Worm (Caenorhabditis elegans) whole organism, young adult: ENCODE measurements around the gene srw-95.
A peak's percentile ranks its signal among the peaks of the same experiment; 100 is the strongest.

Experiments used
- B0261.1 ChIP-seq: sonication (generic microtip); optimal IDR thresholded peaks from 2 replicates; lab custom pipeline; 2016; ENCODE audit warnings: mild to moderate bottlenecking, missing genetic modification characterization, moderate library complexity, missing compliant biosample characterization
- F33H1.4 ChIP-seq: fragments of 200-800 bp; sonication (Bioruptor generic); IDR thresholded peaks from 2 replicates; pipeline ENCODE4 v1.3.6; 2022; ENCODE audit warnings: missing genetic modification reagents, missing genetic modification characterization, missing compliant biosample characterization
- F49E8.2 ChIP-seq: sonication (generic microtip); optimal IDR thresholded peaks from 3 replicates; lab custom pipeline; 2017; ENCODE audit warnings: missing genetic modification characterization, mild to moderate bottlenecking, missing compliant biosample characterization, antibody characterized with exemption, moderate library complexity; ENCODE audit not compliant: insufficient read depth
- Y79H2A.3 ChIP-seq: fragments of 200-800 bp; sonication (Bioruptor generic); conservative IDR thresholded peaks from 2 replicates; pipeline ENCODE4 v1.3.6; 2022; ENCODE audit warnings: missing genetic modification reagents, missing genetic modification characterization, missing compliant biosample characterization
- ama-1 ChIP-seq, 3 experiments: fragments of 150-350 bp in 1 of 3; sonication (generic microtip) in 2 of 3; optimal IDR thresholded peaks; 2 replicates each; lab custom pipeline; 2014 to 2018; ENCODE audit warnings: missing biosample characterization in 2 of 3, missing genetic modification characterization in 2 of 3, missing genetic modification reagents in 2 of 3
- aptf-2 ChIP-seq: fragments of 200-800 bp; sonication (Bioruptor generic); conservative IDR thresholded peaks from 2 replicates; pipeline ENCODE4 v1.3.6; 2022; ENCODE audit warnings: missing genetic modification reagents, missing genetic modification characterization, missing compliant biosample characterization
- attf-3 ChIP-seq: fragments of 200-800 bp; sonication (Bioruptor generic); conservative IDR thresholded peaks from 2 replicates; pipeline ENCODE4 v1.3.6; 2022; ENCODE audit warnings: missing genetic modification reagents, missing genetic modification characterization, missing compliant biosample characterization
- ccch-3 ChIP-seq: fragments of 200-800 bp; sonication (Bioruptor generic); optimal IDR thresholded peaks from 2 replicates; lab custom pipeline; 2018; ENCODE audit warnings: mild to moderate bottlenecking, missing genetic modification characterization, missing compliant biosample characterization
- cebp-1 ChIP-seq, 2 experiments: fragments of 200-800 bp in 1 of 2; sonication (Bioruptor generic) in 1 of 2; sonication (generic microtip) in 1 of 2; IDR thresholded peaks in 1 of 2; optimal IDR thresholded peaks in 1 of 2; 2 replicates each; pipeline versions ENCODE4 v1.3.6 to Lab custom; 2017 to 2022; ENCODE audit warnings: missing compliant biosample characterization in 2 of 2, missing genetic modification characterization in 2 of 2, mild to moderate bottlenecking in 1 of 2, missing genetic modification reagents in 1 of 2, moderate library complexity in 1 of 2
- ceh-79 ChIP-seq: sonication (generic microtip); optimal IDR thresholded peaks from 2 replicates; lab custom pipeline; 2017; ENCODE audit warnings: mild to moderate bottlenecking, missing genetic modification characterization, missing compliant biosample characterization
- ceh-91 ChIP-seq: fragments of 200-800 bp; sonication (Bioruptor generic); IDR thresholded peaks from 2 replicates; pipeline ENCODE4 v1.3.6; 2022; ENCODE audit warnings: missing genetic modification reagents, missing genetic modification characterization, missing compliant biosample characterization
- egrh-3 ChIP-seq: fragments of 200-800 bp; sonication (Bioruptor generic); IDR thresholded peaks from 2 replicates; pipeline ENCODE4 v1.3.6; 2022; ENCODE audit warnings: missing genetic modification reagents, missing genetic modification characterization, missing compliant biosample characterization
- ekl-4 ChIP-seq: fragments of 200-800 bp; sonication (Bioruptor generic); IDR thresholded peaks from 2 replicates; pipeline ENCODE4 v1.3.6; 2022; ENCODE audit warnings: missing genetic modification reagents, missing genetic modification characterization, missing compliant biosample characterization
- hmg-1.2 ChIP-seq: fragments of 200-800 bp; sonication (Bioruptor generic); IDR thresholded peaks from 2 replicates; pipeline ENCODE4 v1.3.6; 2022; ENCODE audit warnings: missing genetic modification reagents, missing genetic modification characterization, missing compliant biosample characterization
- hrde-1 ChIP-seq: sonication (generic microtip); optimal IDR thresholded peaks from 2 replicates; lab custom pipeline; 2016; ENCODE audit warnings: missing genetic modification characterization, mild to moderate bottlenecking, missing compliant biosample characterization, moderate library complexity, missing genotype, missing genetic modification reagents, borderline replicate concordance
- let-526 ChIP-seq: fragments of 200-800 bp; sonication (Bioruptor generic); IDR thresholded peaks from 2 replicates; pipeline ENCODE4 v1.3.6; 2022; ENCODE audit warnings: missing genetic modification reagents, missing genetic modification characterization, missing compliant biosample characterization
- let-607 ChIP-seq, 2 experiments: fragments of 200-800 bp in 1 of 2; sonication (Bioruptor generic) in 1 of 2; sonication (generic microtip) in 1 of 2; optimal IDR thresholded peaks; 2 replicates each; lab custom pipeline; 2016 to 2018; ENCODE audit warnings: mild to moderate bottlenecking in 2 of 2, missing compliant biosample characterization in 2 of 2, missing genetic modification characterization in 2 of 2, moderate library complexity in 2 of 2, missing genotype in 1 of 2
- lin-26 ChIP-seq: fragments of 200-800 bp; sonication (Bioruptor generic); IDR thresholded peaks from 2 replicates; pipeline ENCODE4 v1.3.6; 2022; ENCODE audit warnings: missing genetic modification reagents, missing genetic modification characterization, missing compliant biosample characterization
- lin-54 ChIP-seq: fragments of 200-800 bp; sonication (Bioruptor generic); optimal IDR thresholded peaks from 2 replicates; lab custom pipeline; 2018; ENCODE audit warnings: mild to moderate bottlenecking, missing genetic modification characterization, missing compliant biosample characterization
- lir-1 ChIP-seq: fragments of 200-800 bp; sonication (Bioruptor generic); conservative IDR thresholded peaks from 2 replicates; pipeline ENCODE4 v1.3.6; 2022; ENCODE audit warnings: missing genetic modification reagents, missing genetic modification characterization, missing compliant biosample characterization
- lsl-1 ChIP-seq: fragments of 200-800 bp; sonication (Bioruptor generic); optimal IDR thresholded peaks from 2 replicates; lab custom pipeline; 2018; ENCODE audit warnings: mild to moderate bottlenecking, missing genetic modification characterization, moderate library complexity, missing compliant biosample characterization
- mcd-1 ChIP-seq: fragments of 200-800 bp; sonication (Bioruptor generic); IDR thresholded peaks from 2 replicates; pipeline ENCODE4 v1.3.6; 2022; ENCODE audit warnings: missing genetic modification reagents, missing genetic modification characterization, missing compliant biosample characterization
- mel-28 ChIP-seq: sonication (generic microtip); optimal IDR thresholded peaks from 2 replicates; lab custom pipeline; 2016; ENCODE audit warnings: borderline replicate concordance, mild to moderate bottlenecking, missing genetic modification characterization, missing compliant biosample characterization
- mxl-1 ChIP-seq: sonication (generic microtip); optimal IDR thresholded peaks from 2 replicates; lab custom pipeline; 2016; ENCODE audit warnings: missing genetic modification characterization, missing compliant biosample characterization
- nfya-1 ChIP-seq: sonication (generic microtip); optimal IDR thresholded peaks from 2 replicates; lab custom pipeline; 2017; ENCODE audit warnings: antibody characterized with exemption, missing compliant biosample characterization, missing genetic modification characterization, borderline replicate concordance; ENCODE audit not compliant: insufficient read depth
- nfya-2 ChIP-seq: fragments of 200-800 bp; sonication (Bioruptor generic); IDR thresholded peaks from 2 replicates; pipeline ENCODE4 v1.3.6; 2022; ENCODE audit warnings: missing genetic modification reagents, missing genetic modification characterization, missing compliant biosample characterization
- pbrm-1 ChIP-seq: fragments of 200-800 bp; sonication (Bioruptor generic); IDR thresholded peaks from 2 replicates; pipeline ENCODE4 v1.3.6; 2022; ENCODE audit warnings: missing genetic modification reagents, missing genetic modification characterization, missing compliant biosample characterization
- rcor-1 ChIP-seq: fragments of 200-800 bp; sonication (Bioruptor generic); IDR thresholded peaks from 2 replicates; pipeline ENCODE4 v1.3.6; 2022; ENCODE audit warnings: missing genetic modification reagents, missing genetic modification characterization, missing compliant biosample characterization
- rpc-1 ChIP-seq, 2 experiments: fragments of 150-350 bp in 1 of 2; sonication (generic microtip) in 1 of 2; optimal IDR thresholded peaks; 2 replicates each; lab custom pipeline; 2014 to 2018; ENCODE audit warnings: missing biosample characterization in 1 of 2, missing genetic modification characterization in 1 of 2, missing genetic modification reagents in 1 of 2, missing genotype in 1 of 2
- snpc-1.1 ChIP-seq: sonication (generic microtip); optimal IDR thresholded peaks from 2 replicates; lab custom pipeline; 2017; ENCODE audit warnings: missing genetic modification characterization, mild to moderate bottlenecking, missing compliant biosample characterization, antibody characterized with exemption, moderate library complexity, missing genotype, missing genetic modification reagents; ENCODE audit not compliant: insufficient read depth
- snpc-1.3 ChIP-seq: sonication (generic microtip); optimal IDR thresholded peaks from 2 replicates; lab custom pipeline; 2017; ENCODE audit warnings: missing genetic modification characterization, mild to moderate bottlenecking, missing compliant biosample characterization, antibody characterized with exemption, moderate library complexity, missing genotype, missing genetic modification reagents; ENCODE audit not compliant: insufficient read depth
- snpc-4 ChIP-seq, 5 experiments: fragments of 150-350 bp in 1 of 5; sonication (generic microtip) in 4 of 5; optimal IDR thresholded peaks; 2 replicates each; lab custom pipeline; 2014 to 2018; ENCODE audit warnings: missing genetic modification characterization in 5 of 5, missing biosample characterization in 3 of 5, antibody characterized with exemption in 2 of 5, mild to moderate bottlenecking in 2 of 5, missing compliant biosample characterization in 2 of 5, missing genotype in 2 of 5, moderate library complexity in 2 of 5, missing genetic modification reagents in 1 of 5
- tbp1 ChIP-seq: fragments of 200-800 bp; sonication (Bioruptor generic); optimal IDR thresholded peaks from 2 replicates; lab custom pipeline; 2018; ENCODE audit warnings: mild to moderate bottlenecking, missing genetic modification characterization, missing compliant biosample characterization
- unc-130 ChIP-seq: sonication (generic microtip); optimal IDR thresholded peaks from 2 replicates; lab custom pipeline; 2016; ENCODE audit warnings: missing genetic modification reagents, missing genetic modification characterization, missing compliant biosample characterization
- ztf-18 ChIP-seq: sonication (generic microtip); optimal IDR thresholded peaks from 2 replicates; lab custom pipeline; 2016; ENCODE audit warnings: missing genotype, mild to moderate bottlenecking, missing genetic modification characterization, missing compliant biosample characterization
- ztf-25 ChIP-seq: fragments of 200-800 bp; sonication (Bioruptor generic); IDR thresholded peaks from 2 replicates; pipeline ENCODE4 v1.3.6; 2022; ENCODE audit warnings: missing genetic modification reagents, missing genetic modification characterization, missing compliant biosample characterization
- ztf-26 ChIP-seq: sonication (generic microtip); optimal IDR thresholded peaks from 2 replicates; lab custom pipeline; 2017; ENCODE audit warnings: missing genetic modification characterization, missing compliant biosample characterization

srw-95 gene

DNA sequence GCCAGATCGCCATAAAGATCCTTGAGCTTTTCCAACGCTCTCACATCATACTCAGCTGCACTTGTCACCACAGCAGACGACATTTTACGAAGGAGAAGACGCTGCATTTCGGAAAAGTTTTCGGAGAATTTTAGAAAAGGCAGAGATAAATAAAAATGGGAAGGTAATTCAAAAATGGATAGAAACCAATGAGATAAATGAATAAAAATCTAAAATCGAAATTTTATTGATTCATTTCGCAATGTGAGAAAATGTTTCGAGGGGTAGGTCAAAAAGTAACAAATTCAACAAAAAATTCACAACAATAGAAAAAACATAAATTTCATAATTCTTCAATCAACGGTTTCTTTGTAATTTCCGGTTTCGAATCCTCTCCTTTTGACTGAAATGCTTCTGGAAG, 5.4 kb upstream of the srw-95 start, which contains the start of gene dpf-5:
Gene dpf-5 (minus strand): TSS at position 101 of the 400 bp plus-strand sequence.
- no peak for TF ChIP-seq ceh-91
- no peak for TF ChIP-seq unc-130
- 0 out of 2 replicates have a peak, but pooled peaks have one; percentile 20 for TF ChIP-seq ekl-4 (GFP tag; lab: Robert Waterston, UW)
- no peak for TF ChIP-seq let-526 (GFP tag; lab: Robert Waterston, UW)
- TF ChIP-seq snpc-1.3, result no peak
- no peak for TF ChIP-seq lir-1 (GFP tag; lab: Robert Waterston, UW)
- no peak for TF ChIP-seq nfya-1 (tag; lab: Kevin White, UChicago)
- TF ChIP-seq hrde-1 (tag; lab: Kevin White, UChicago), result peak; percentile 23

DNA sequence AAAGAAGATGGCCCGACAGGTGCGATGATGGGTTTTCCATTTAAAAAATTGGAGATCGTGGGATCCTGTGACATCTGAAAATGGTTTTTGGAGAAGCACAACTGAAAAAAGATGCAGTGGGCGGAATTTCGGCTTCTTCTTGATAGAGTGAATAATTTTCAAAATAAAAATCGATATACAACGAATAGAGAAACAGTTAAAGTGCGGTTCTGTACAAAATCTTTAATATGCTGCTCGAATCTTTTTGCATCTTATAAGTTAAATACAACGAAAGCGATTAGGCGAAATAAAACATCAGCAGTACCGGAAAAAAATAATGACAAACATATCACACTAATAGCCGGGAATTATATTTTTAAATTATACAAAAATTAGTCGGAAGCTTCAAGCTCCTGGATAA, 4.7 kb upstream of the srw-95 start, which contains the start of gene H06H21.11:
Gene H06H21.11 (minus strand): TSS at position 101 of the 400 bp plus-strand sequence.
- no peak for TF ChIP-seq ceh-79 (tag; lab: Kevin White, UChicago)
- TF ChIP-seq hrde-1 (tag; lab: Kevin White, UChicago), result peak; percentile 22
- TF ChIP-seq snpc-4 (GFP tag; optimal IDR thresholded peaks at IDR 0.05; lab: Kevin White, UChicago), result no peak
- TF ChIP-seq snpc-4 (tag; optimal IDR thresholded peaks at IDR 0.05; lab: Kevin White, UChicago), result peak in 1 of 4 experiments; percentile 42
- TF ChIP-seq mxl-1 (tag; lab: Kevin White, UChicago), result no peak
- TF ChIP-seq, all 124 proteins: peak for 2

DNA sequence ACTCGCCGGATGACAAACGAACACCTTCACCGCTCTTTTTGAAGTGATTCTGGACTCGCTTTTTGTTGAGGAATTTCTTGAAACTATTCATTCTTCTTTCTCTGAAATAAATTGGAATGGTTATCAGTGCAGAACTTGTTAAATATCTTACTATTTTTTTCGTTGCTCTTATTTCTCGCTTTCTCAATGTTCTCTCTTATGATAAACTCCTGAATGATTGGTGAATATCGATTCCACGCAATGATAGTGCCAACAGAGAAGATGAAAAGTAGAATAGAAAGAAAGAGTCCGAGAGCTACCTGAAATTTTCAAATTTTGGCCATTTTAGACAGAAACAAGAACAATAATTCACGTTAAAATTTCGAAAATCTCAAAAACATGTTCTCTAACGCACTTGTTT, 2.5 kb upstream of the srw-95 start, which contains the start of gene ubxn-6:
Gene ubxn-6 (minus strand): TSS at position 101 of the 400 bp plus-strand sequence.
- no peak for TF ChIP-seq ama-1 (optimal IDR thresholded peaks at IDR 0.05; lab: Kevin White, UChicago)
- TF ChIP-seq ama-1 (GFP tag; optimal IDR thresholded peaks at IDR 0.05; lab: Kevin White, UChicago), result no peak
- no peak for TF ChIP-seq Y79H2A.3
- TF ChIP-seq rcor-1 (GFP tag; lab: Robert Waterston, UW), result no peak
- no peak for TF ChIP-seq lin-26
- no peak for TF ChIP-seq let-607 (tag; optimal IDR thresholded peaks at IDR 0.05; lab: Kevin White, UChicago)
- no peak for TF ChIP-seq F49E8.2 (tag; lab: Kevin White, UChicago)
- TF ChIP-seq B0261.1 (tag; lab: Kevin White, UChicago), result no peak
- no peak for TF ChIP-seq F33H1.4
- TF ChIP-seq mcd-1 (GFP tag; lab: Robert Waterston, UW), result no peak
- no peak for TF ChIP-seq egrh-3 (GFP tag; lab: Robert Waterston, UW)

DNA sequence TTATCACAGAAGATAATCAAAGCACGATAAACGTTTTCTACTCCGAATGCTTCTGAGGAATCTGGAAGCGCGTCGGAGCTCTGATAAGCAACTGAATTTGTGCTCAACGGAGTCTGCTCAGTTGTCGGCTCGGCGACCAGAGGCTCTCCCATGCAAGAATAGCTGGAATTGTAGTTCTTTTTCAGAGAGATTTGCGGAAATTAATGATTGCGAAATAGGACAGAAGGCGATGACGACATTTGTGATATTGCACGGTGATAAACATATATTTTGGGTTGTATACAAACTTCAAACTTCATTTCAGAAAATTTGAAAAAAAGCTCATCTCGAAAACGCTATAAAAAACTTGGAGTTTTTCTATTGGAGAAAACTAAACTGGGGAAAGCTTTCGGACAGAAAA, 2.1 kb upstream of the srw-95 start, which contains the start of gene H06H21.37:
Gene H06H21.37 (minus strand): TSS at position 162 of the 400 bp plus-strand sequence.
- 0 out of 2 replicates have a peak, but pooled peaks have one; percentile 10 for TF ChIP-seq ztf-25 (GFP tag; lab: Robert Waterston, UW)
- peak; percentile 59; the same call in 1 of the 2 replicates for TF ChIP-seq cebp-1 (GFP tag; IDR thresholded peaks at IDR 0.05; lab: Robert Waterston, UW)
- TF ChIP-seq cebp-1 (tag; optimal IDR thresholded peaks at IDR 0.05; lab: Kevin White, UChicago), result peak; percentile 87
- TF ChIP-seq attf-3 (GFP tag; lab: Robert Waterston, UW), result no peak
- no peak for TF ChIP-seq mel-28 (tag; lab: Kevin White, UChicago)
- no peak for TF ChIP-seq aptf-2 (GFP tag; lab: Robert Waterston, UW)

- peak; percentile 23 for TF ChIP-seq lin-54
- no peak for TF ChIP-seq ztf-26 (tag; lab: Kevin White, UChicago)
- TF ChIP-seq rpc-1 (optimal IDR thresholded peaks at IDR 0.05; lab: Kevin White, UChicago), result peak; percentile 4
- no peak for TF ChIP-seq rpc-1 (tag; optimal IDR thresholded peaks at IDR 0.05; lab: Kevin White, UChicago)
- peak; percentile 33 for TF ChIP-seq snpc-4 (GFP tag; optimal IDR thresholded peaks at IDR 0.05; lab: Kevin White, UChicago)
- peak; percentile 0 to 84 (median 43) for TF ChIP-seq snpc-4 (tag; optimal IDR thresholded peaks at IDR 0.05; lab: Kevin White, UChicago)
- TF ChIP-seq nfya-2, result no peak
- peak; percentile 27; the same call in 1 of the 2 replicates for TF ChIP-seq pbrm-1 (GFP tag; lab: Robert Waterston, UW)
- peak; percentile 39 for TF ChIP-seq lsl-1 (GFP tag; lab: Kevin White, UChicago)
- TF ChIP-seq ccch-3 (GFP tag; lab: Kevin White, UChicago), result no peak
- TF ChIP-seq ztf-18, result peak; percentile 15
- peak; percentile 20 for TF ChIP-seq snpc-1.1 (tag; lab: Kevin White, UChicago)
- peak; percentile 22; the same call in 1 of the 2 replicates for TF ChIP-seq hmg-1.2
- peak; percentile 18 for TF ChIP-seq tbp1
These were observed 1.4 kb upstream of the srw-95 start, which contains the start of gene eif-1.A for ce11 chrIV:4810377-4810984. TSS of gene eif-1.A (plus strand) at chrIV:4810934.
